Worm (Caenorhabditis elegans) whole organism, midembryonic: ENCODE results near the gene nape-2.

ENCODE experiments used
- T22C8.4 ChIP-seq: fragments of 200-800 bp; sonication (Bioruptor generic); IDR thresholded peaks from 2 replicates; pipeline ENCODE4 v1.3.6; 2022; ENCODE audit warnings: missing genetic modification characterization, missing compliant biosample characterization
- flt-1 ChIP-seq: fragments of 200-800 bp; sonication (Bioruptor generic); IDR thresholded peaks from 2 replicates; pipeline ENCODE4 v1.3.6; 2022; ENCODE audit warnings: missing genetic modification characterization, missing compliant biosample characterization
- klf-2 ChIP-seq: fragments of 200-800 bp; sonication (Bioruptor generic); conservative IDR thresholded peaks from 2 replicates; pipeline ENCODE4 v1.3.6; 2022; ENCODE audit warnings: missing genetic modification reagents, missing genetic modification characterization, missing compliant biosample characterization
- tab-1 ChIP-seq: fragments of 200-800 bp; sonication (Bioruptor generic); IDR thresholded peaks from 2 replicates; pipeline ENCODE4 v1.3.6; 2022; ENCODE audit warnings: missing genetic modification characterization, missing compliant biosample characterization

- TF ChIP-seq flt-1 (no peak), T22C8.4 (no peak), tab-1 (GFP tag; lab: Robert Waterston, UW) (no peak), klf-2 (GFP tag; lab: Robert Waterston, UW) (no peak)
Measured at ce11 chrIV:3745806-3746205, 7.1 kb upstream of the nape-2 start.
